Worm (Caenorhabditis elegans) whole organism, midembryonic: ENCODE data around the gene btb-14.
A peak's percentile ranks its signal among the peaks of the same experiment; 100 is the strongest.

Experiments
- flt-1 ChIP-seq: fragments of 200-800 bp; sonication (Bioruptor generic); IDR thresholded peaks from 2 replicates; pipeline ENCODE4 v1.3.6; 2022; ENCODE audit warnings: missing genetic modification characterization, missing compliant biosample characterization
- med-1 ChIP-seq: sonication (generic microtip); optimal IDR thresholded peaks from 2 replicates; lab custom pipeline; 2017; ENCODE audit warnings: missing genetic modification characterization, mild to moderate bottlenecking, missing compliant biosample characterization, antibody characterized with exemption, missing genetic modification reagents; ENCODE audit not compliant: insufficient read depth
- tab-1 ChIP-seq: fragments of 200-800 bp; sonication (Bioruptor generic); IDR thresholded peaks from 2 replicates; pipeline ENCODE4 v1.3.6; 2022; ENCODE audit warnings: missing genetic modification characterization, missing compliant biosample characterization

DNA sequence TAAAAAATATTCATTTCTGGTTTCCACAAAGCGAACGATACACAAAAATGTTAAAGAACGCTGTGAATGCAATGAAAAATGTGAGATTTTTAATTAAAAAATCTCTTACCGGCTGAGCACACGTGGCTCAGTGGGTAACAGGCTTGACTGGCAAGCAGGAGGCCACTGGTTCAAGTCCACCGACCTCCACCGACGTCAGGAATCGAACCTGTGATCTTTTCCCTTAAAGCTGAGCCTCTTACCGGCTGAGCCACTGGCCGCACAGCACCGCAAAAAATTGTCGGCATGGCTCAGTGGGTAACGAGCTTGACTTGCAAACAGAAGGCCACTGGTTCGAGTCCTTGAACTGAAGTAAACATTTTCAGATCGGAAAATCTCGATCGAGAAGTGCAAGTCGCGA is 38.5 kb upstream of the btb-14 start, which contains the start of gene C44C11.6:
- no peak for TF ChIP-seq flt-1 (GFP tag; lab: Robert Waterston, UW)
- TF ChIP-seq med-1 = no peak
- peak; percentile 70 for TF ChIP-seq tab-1
